Worm (Caenorhabditis elegans) whole organism, early embryonic: ENCODE measurements around the gene F20D6.10.
A peak's percentile ranks its signal among the peaks of the same experiment; 100 is the strongest.

Experiments
- B0310.2 ChIP-seq: sonication (generic microtip); optimal IDR thresholded peaks from 2 replicates; lab custom pipeline; 2016; ENCODE audit warnings: mild to moderate bottlenecking, missing genetic modification characterization, missing compliant biosample characterization
- F13C5.2 ChIP-seq: sonication (generic microtip); optimal IDR thresholded peaks from 2 replicates; lab custom pipeline; 2017; ENCODE audit warnings: mild to moderate bottlenecking, missing genetic modification characterization, inconsistent platforms, missing compliant biosample characterization
- aly-1 ChIP-seq: sonication (generic microtip); optimal IDR thresholded peaks from 2 replicates; lab custom pipeline; 2016; ENCODE audit warnings: missing genetic modification characterization, missing compliant biosample characterization
- ama-1 ChIP-seq: fragments of 150-350 bp; optimal IDR thresholded peaks from 2 replicates; lab custom pipeline; 2014
- ceh-13 ChIP-seq: fragments of 200-800 bp; sonication (Bioruptor generic); optimal IDR thresholded peaks from 2 replicates; lab custom pipeline; 2018; ENCODE audit warnings: mild to moderate bottlenecking, missing genetic modification characterization, missing compliant biosample characterization
- ceh-36 ChIP-seq: sonication (generic microtip); optimal IDR thresholded peaks from 2 replicates; lab custom pipeline; 2016; ENCODE audit warnings: missing genetic modification characterization, inconsistent platforms, missing compliant biosample characterization
- ets-7 ChIP-seq: sonication (generic microtip); optimal IDR thresholded peaks from 2 replicates; lab custom pipeline; 2016; ENCODE audit warnings: missing genotype, missing genetic modification characterization, missing compliant biosample characterization
- flt-1 ChIP-seq: fragments of 200-800 bp; sonication (Bioruptor generic); IDR thresholded peaks from 2 replicates; pipeline ENCODE4 v1.3.6; 2022; ENCODE audit warnings: missing genetic modification characterization, missing compliant biosample characterization
- hmbx-1 ChIP-seq: sonication (generic microtip); optimal IDR thresholded peaks from 2 replicates; lab custom pipeline; 2016; ENCODE audit warnings: mild to moderate bottlenecking, missing genetic modification characterization, missing compliant biosample characterization
- hmg-4 ChIP-seq: fragments of 200-800 bp; sonication (Bioruptor generic); optimal IDR thresholded peaks from 2 replicates; lab custom pipeline; 2018; ENCODE audit warnings: mild to moderate bottlenecking, missing genetic modification characterization, missing compliant biosample characterization
- hnd-1 ChIP-seq: sonication (generic microtip); optimal IDR thresholded peaks from 2 replicates; lab custom pipeline; 2016; ENCODE audit warnings: missing genetic modification characterization, missing compliant biosample characterization
- pes-1 ChIP-seq: fragments of 200-800 bp; sonication (Bioruptor generic); IDR thresholded peaks from 2 replicates; pipeline ENCODE4 v1.3.6; 2022; ENCODE audit warnings: missing genetic modification reagents, missing genetic modification characterization, missing compliant biosample characterization
- scrt-1 ChIP-seq: fragments of 200-800 bp; sonication (Bioruptor generic); IDR thresholded peaks from 2 replicates; pipeline ENCODE4 v1.3.6; 2022; ENCODE audit warnings: missing genetic modification characterization, missing compliant biosample characterization
- sea-1 ChIP-seq: fragments of 200-800 bp; sonication (Bioruptor generic); conservative IDR thresholded peaks from 2 replicates; pipeline ENCODE4 v1.3.6; 2022; ENCODE audit warnings: missing genetic modification characterization, missing compliant biosample characterization
- tbx-11 ChIP-seq: fragments of 200-800 bp; sonication (Bioruptor generic); IDR thresholded peaks from 2 replicates; pipeline ENCODE4 v1.3.6; 2022; ENCODE audit warnings: missing genetic modification characterization, missing compliant biosample characterization
- tbx-37 ChIP-seq: fragments of 200-800 bp; sonication (Bioruptor generic); conservative IDR thresholded peaks from 2 replicates; pipeline ENCODE4 v1.3.6; 2022; ENCODE audit warnings: missing genetic modification reagents, missing genetic modification characterization, missing compliant biosample characterization
- tra-4 ChIP-seq: sonication (generic microtip); optimal IDR thresholded peaks from 2 replicates; lab custom pipeline; 2017; ENCODE audit warnings: missing genetic modification characterization, missing compliant biosample characterization

F20D6.10 gene

DNA sequence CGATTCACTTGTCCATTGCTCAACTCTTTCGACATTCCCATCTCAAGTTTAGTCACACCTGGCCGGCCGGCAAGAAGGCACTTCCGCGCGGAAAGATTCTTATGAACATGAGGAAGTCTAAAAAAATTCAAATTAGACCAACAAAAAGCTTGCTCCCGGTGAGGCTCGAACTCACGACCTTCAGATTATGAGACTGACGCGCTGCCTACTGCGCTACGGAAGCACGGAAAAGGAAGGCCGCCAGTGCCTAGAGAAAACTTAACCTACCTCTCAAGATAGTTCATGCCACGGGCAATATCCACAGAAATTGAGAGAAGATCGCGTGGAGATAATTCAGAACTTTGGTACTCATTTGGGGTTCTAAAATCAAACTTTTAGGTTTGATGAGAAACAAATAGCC lies 34.3 kb upstream of the F20D6.10 start:
- TF ChIP-seq aly-1 (tag; lab: Kevin White, UChicago): no peak
- TF ChIP-seq scrt-1 (GFP tag; lab: Robert Waterston, UW): peak; percentile 60; the same call in 1 of the 2 replicates
- no peak for TF ChIP-seq pes-1
- 0 out of 2 replicates have a peak, but pooled peaks have one; percentile 22 for TF ChIP-seq tbx-37
- no peak for TF ChIP-seq B0310.2 (tag; lab: Kevin White, UChicago)
- TF ChIP-seq hmg-4 (GFP tag; lab: Kevin White, UChicago): peak; percentile 19
- TF ChIP-seq ceh-36: no peak
- no peak for TF ChIP-seq hmbx-1 (tag; lab: Kevin White, UChicago)
- TF ChIP-seq flt-1 (GFP tag; lab: Robert Waterston, UW): 0 out of 2 replicates have a peak, but pooled peaks have one; percentile 44
- TF ChIP-seq F13C5.2: no peak
- no peak for TF ChIP-seq tra-4
- TF ChIP-seq ceh-13 (GFP tag; lab: Kevin White, UChicago): no peak

DNA sequence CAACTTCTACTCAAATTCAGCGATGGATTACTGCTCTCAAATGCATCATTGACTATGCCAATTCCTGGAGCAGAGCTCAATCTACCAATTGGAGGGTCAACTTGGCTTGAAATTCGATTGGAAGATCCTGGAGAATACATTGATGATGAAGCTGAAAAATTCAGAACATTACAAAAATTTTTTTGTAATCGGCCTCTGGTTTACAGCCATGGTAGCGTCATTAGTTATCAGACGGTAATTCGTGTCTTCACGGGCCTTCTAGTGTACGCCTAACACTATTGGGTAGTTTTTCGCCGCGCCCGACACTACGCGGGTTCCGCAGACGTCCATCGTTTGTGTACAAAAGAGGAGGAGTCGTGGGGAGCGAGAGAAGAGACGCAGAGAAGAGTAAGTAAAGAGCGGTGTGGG lies 33.0 kb upstream of the F20D6.10 start:
- TF ChIP-seq F13C5.2 (peak; percentile 57), hnd-1 (tag; lab: Kevin White, UChicago) (no peak), hmg-4 (GFP tag; lab: Kevin White, UChicago) (peak; percentile 23), B0310.2 (tag; lab: Kevin White, UChicago) (no peak), tra-4 (no peak), aly-1 (tag; lab: Kevin White, UChicago) (peak; percentile 8), ceh-13 (GFP tag; lab: Kevin White, UChicago) (no peak), pes-1 (no peak), ets-7 (tag; lab: Kevin White, UChicago) (no peak), tbx-37 (no peak), ceh-36 (no peak), ama-1 (lab: Kevin White, UChicago) (peak; percentile 73), flt-1 (GFP tag; lab: Robert Waterston, UW) (no peak), scrt-1 (GFP tag; lab: Robert Waterston, UW) (no peak), sea-1 (GFP tag; lab: Robert Waterston, UW) (no peak), tbx-11 (GFP tag; lab: Robert Waterston, UW) (peak; percentile 30; the same call in 1 of the 2 replicates), hmbx-1 (tag; lab: Kevin White, UChicago) (no peak)

DNA sequence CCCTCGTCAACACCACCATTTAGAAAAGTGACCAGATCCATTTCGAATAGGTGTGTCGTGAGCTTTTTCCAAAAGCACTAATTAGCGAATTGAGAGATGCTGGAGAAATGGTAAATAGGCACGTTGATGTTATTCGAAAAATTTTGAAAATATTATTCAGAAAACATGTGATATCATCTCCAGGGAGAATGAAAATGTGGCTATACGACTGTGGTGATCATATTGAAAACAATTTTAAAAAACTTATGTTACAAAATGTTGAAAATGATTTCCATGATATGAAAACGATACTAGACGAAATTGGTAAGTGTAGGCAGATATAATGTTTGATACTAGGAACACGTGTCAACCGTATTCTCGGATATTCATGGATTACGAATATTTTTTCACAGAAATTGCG lies 31.1 kb upstream of the F20D6.10 start, which contains the start of gene K07C11.10:
K07C11.10 (minus strand) TSS at position 101 of the 400 bp plus-strand sequence.
- TF ChIP-seq flt-1 (GFP tag; lab: Robert Waterston, UW) (no peak), ceh-13 (GFP tag; lab: Kevin White, UChicago) (no peak), tbx-11 (GFP tag; lab: Robert Waterston, UW) (no peak), tra-4 (no peak), ama-1 (lab: Kevin White, UChicago) (no peak), hmbx-1 (tag; lab: Kevin White, UChicago) (no peak), sea-1 (GFP tag; lab: Robert Waterston, UW) (no peak), hmg-4 (GFP tag; lab: Kevin White, UChicago) (no peak), scrt-1 (GFP tag; lab: Robert Waterston, UW) (no peak), B0310.2 (tag; lab: Kevin White, UChicago) (no peak), F13C5.2 (no peak), tbx-37 (no peak), ets-7 (tag; lab: Kevin White, UChicago) (no peak), pes-1 (no peak), hnd-1 (tag; lab: Kevin White, UChicago) (no peak), ceh-36 (no peak), aly-1 (tag; lab: Kevin White, UChicago) (no peak)

DNA sequence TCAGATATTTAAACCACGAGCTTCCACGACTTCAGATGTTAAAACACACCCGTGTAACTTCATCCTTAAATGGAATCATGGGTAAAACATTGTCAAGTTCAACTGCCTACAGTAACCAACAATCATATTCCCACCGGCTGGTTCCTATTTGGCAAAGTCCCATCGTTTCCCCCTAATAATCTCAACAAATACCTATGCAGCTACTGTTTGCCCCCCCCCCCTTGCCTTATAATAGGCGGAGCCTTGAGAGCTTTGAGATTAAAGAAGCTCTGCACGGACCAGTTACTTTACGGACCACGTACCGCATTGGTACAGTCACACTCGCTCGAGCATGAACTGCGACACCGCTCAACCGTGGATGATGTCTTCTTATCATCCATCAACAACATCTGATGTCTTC lies 28.9 kb upstream of the F20D6.10 start, which contains the start of gene pax-1:
pax-1 (plus strand) TSS at position 301 of the 400 bp plus-strand sequence.
- TF ChIP-seq pes-1: no peak
- no peak for TF ChIP-seq tra-4
- no peak for TF ChIP-seq flt-1 (GFP tag; lab: Robert Waterston, UW)
- TF ChIP-seq ets-7 (tag; lab: Kevin White, UChicago): no peak
- no peak for TF ChIP-seq F13C5.2
- no peak for TF ChIP-seq tbx-11 (GFP tag; lab: Robert Waterston, UW)
- TF ChIP-seq ceh-13 (GFP tag; lab: Kevin White, UChicago): no peak
- TF ChIP-seq B0310.2 (tag; lab: Kevin White, UChicago): no peak
- no peak for TF ChIP-seq hnd-1 (tag; lab: Kevin White, UChicago)
- no peak for TF ChIP-seq ceh-36
- TF ChIP-seq hmg-4 (GFP tag; lab: Kevin White, UChicago): no peak
- TF ChIP-seq scrt-1 (GFP tag; lab: Robert Waterston, UW): no peak
- TF ChIP-seq tbx-37: no peak

DNA sequence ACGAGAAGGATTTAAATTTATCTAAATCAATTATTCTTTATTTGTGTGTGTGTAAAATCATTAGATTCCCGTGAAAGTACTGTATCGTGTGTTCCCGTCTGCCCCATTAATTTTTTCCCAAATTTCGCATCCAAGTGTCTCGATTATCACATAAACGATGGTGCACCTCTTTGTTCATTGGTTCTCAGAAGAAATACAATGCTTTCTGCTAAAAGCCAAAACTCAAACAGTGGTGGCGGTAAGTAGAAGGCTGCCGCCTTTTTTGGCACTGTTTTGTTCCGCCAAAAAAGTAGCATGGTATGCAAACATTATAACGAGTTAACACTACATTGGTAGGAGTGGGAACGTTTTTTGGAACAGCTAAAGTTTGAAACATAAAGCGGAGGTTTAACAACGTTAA lies 27.7 kb upstream of the F20D6.10 start:
- TF ChIP-seq ama-1 (lab: Kevin White, UChicago) (peak; percentile 22), scrt-1 (GFP tag; lab: Robert Waterston, UW) (no peak)

DNA sequence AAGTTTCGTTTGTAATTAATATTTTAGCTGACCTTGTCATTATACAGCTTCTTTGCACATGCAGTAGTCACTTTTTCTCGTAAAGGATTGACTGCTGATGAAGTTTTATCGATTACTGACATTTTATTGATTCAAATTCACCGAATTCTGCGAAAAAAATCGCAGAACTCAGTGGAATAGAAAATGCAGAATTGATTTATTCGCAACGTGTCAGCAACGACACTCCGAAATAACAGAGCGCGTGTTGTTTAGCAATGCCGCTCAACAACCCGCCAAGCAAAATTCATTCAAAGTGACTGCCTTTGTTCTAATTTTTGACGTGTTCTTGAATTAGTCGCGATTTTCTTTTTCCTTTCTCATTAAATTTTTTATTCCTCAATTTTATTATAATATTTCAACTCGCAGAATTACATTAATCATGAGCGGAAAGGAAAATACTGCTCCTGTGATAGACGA lies 25.4 kb upstream of the F20D6.10 start, which contains the start of the genes cogc-6 and air-1:
cogc-6 (minus strand) TSS at position 234 of the 456 bp plus-strand sequence.
air-1 (plus strand) TSS at position 406 of the 456 bp plus-strand sequence.
- TF ChIP-seq hnd-1 (tag; lab: Kevin White, UChicago) (no peak), flt-1 (GFP tag; lab: Robert Waterston, UW) (no peak), B0310.2 (tag; lab: Kevin White, UChicago) (no peak), scrt-1 (GFP tag; lab: Robert Waterston, UW) (no peak), hmg-4 (GFP tag; lab: Kevin White, UChicago) (no peak), tbx-11 (GFP tag; lab: Robert Waterston, UW) (no peak), sea-1 (GFP tag; lab: Robert Waterston, UW) (no peak), ets-7 (tag; lab: Kevin White, UChicago) (no peak), ceh-36 (no peak), ama-1 (lab: Kevin White, UChicago) (no peak), pes-1 (no peak), tbx-37 (no peak), F13C5.2 (no peak), aly-1 (tag; lab: Kevin White, UChicago) (no peak), tra-4 (no peak), hmbx-1 (tag; lab: Kevin White, UChicago) (no peak)

DNA sequence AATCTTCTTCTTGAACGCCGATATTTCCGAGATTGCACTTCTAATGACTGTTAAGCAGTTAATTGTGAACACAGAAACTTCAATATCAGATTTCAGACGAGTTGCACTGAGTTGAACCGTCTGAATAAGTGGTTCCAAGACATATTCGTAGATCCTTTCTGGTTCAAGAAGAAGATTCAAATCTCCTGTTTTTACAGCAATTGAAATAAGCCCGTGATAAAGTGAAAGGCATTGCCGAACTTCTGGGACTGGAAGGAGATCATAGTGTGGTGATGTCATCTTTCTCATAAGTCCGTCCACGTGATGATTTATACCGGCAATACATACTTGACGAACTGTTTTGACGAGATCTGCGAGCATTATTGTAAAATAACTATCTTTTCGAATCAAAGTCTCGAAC lies 23.8 kb upstream of the F20D6.10 start:
- TF ChIP-seq ceh-36: no peak
- TF ChIP-seq scrt-1 (GFP tag; lab: Robert Waterston, UW): no peak
- no peak for TF ChIP-seq hmg-4 (GFP tag; lab: Kevin White, UChicago)
- TF ChIP-seq hmbx-1 (tag; lab: Kevin White, UChicago): no peak
- TF ChIP-seq sea-1 (GFP tag; lab: Robert Waterston, UW): no peak
- TF ChIP-seq F13C5.2: no peak
- no peak for TF ChIP-seq flt-1 (GFP tag; lab: Robert Waterston, UW)
- TF ChIP-seq ama-1 (lab: Kevin White, UChicago): no peak
- no peak for TF ChIP-seq ceh-13 (GFP tag; lab: Kevin White, UChicago)
- no peak for TF ChIP-seq hnd-1 (tag; lab: Kevin White, UChicago)
- no peak for TF ChIP-seq pes-1
- TF ChIP-seq ets-7 (tag; lab: Kevin White, UChicago): no peak
- TF ChIP-seq B0310.2 (tag; lab: Kevin White, UChicago): no peak
